Fruit fly (Drosophila melanogaster) whole organism, embryonic: ENCODE results near the gene CG32259.

Experiments
- Atf-2 ChIP-seq: fragments of 200-800 bp; sonication (Bioruptor generic); optimal IDR thresholded peaks from 2 replicates; lab custom pipeline; 2016; ENCODE audit warnings: missing biosample characterization, missing genetic modification characterization
- Blimp-1 ChIP-seq: fragments of 200-800 bp; sonication (Bioruptor generic); optimal IDR thresholded peaks from 3 replicates; lab custom pipeline; 2018; ENCODE audit warnings: missing biosample characterization, missing genetic modification characterization, mild to moderate bottlenecking, moderate library complexity, missing genetic modification reagents
- CG10431 ChIP-seq: fragments of 200-800 bp; sonication (Bioruptor generic); optimal IDR thresholded peaks from 3 replicates; lab custom pipeline; 2018; ENCODE audit warnings: missing biosample characterization, mild to moderate bottlenecking, missing genetic modification characterization
- CG13424 ChIP-seq: fragments of 200-800 bp; sonication (Bioruptor generic); optimal IDR thresholded peaks from 2 replicates; lab custom pipeline; 2019; ENCODE audit warnings: missing biosample characterization, mild to moderate bottlenecking, missing genetic modification characterization, moderate library complexity
- CG15269 ChIP-seq: fragments of 200-800 bp; sonication (Bioruptor generic); optimal IDR thresholded peaks from 2 replicates; lab custom pipeline; 2018; ENCODE audit warnings: missing biosample characterization, mild to moderate bottlenecking, missing genetic modification characterization, moderate library complexity
- CG17186 ChIP-seq: fragments of 200-800 bp; sonication (Bioruptor generic); optimal IDR thresholded peaks from 3 replicates; lab custom pipeline; 2017; ENCODE audit warnings: missing biosample characterization, missing genetic modification reagents, missing genetic modification characterization
- CG2202 ChIP-seq: fragments of 200-800 bp; sonication (Bioruptor generic); optimal IDR thresholded peaks from 2 replicates; lab custom pipeline; 2018; ENCODE audit warnings: missing biosample characterization, mild to moderate bottlenecking, missing genetic modification characterization
- CG31441 ChIP-seq: fragments of 200-800 bp; sonication (Bioruptor generic); IDR thresholded peaks from 2 replicates; pipeline ENCODE4 v1.3.6; 2022; ENCODE audit warnings: missing biosample characterization, missing genetic modification characterization
- CG4617 ChIP-seq: fragments of 200-800 bp; sonication (Bioruptor generic); optimal IDR thresholded peaks from 3 replicates; lab custom pipeline; 2016; ENCODE audit warnings: missing biosample characterization, missing genetic modification characterization, borderline replicate concordance
- CG7928 ChIP-seq: fragments of 200-800 bp; sonication (Bioruptor generic); optimal IDR thresholded peaks from 2 replicates; lab custom pipeline; 2017; ENCODE audit warnings: missing biosample characterization, mild to moderate bottlenecking, missing genetic modification characterization
- CG9609 ChIP-seq: fragments of 200-800 bp; sonication (Bioruptor generic); optimal IDR thresholded peaks from 3 replicates; lab custom pipeline; 2016; ENCODE audit warnings: missing biosample characterization, missing genetic modification characterization
- CG9727 ChIP-seq: fragments of 200-800 bp; sonication (Bioruptor generic); optimal IDR thresholded peaks from 3 replicates; lab custom pipeline; 2017; ENCODE audit warnings: missing biosample characterization, mild to moderate bottlenecking, missing genetic modification characterization
- CoRest ChIP-seq: fragments of 200-800 bp; sonication (Bioruptor generic); optimal IDR thresholded peaks from 3 replicates; lab custom pipeline; 2018; ENCODE audit warnings: missing biosample characterization, mild to moderate bottlenecking, missing genetic modification characterization, moderate library complexity
- D19B ChIP-seq: fragments of 200-800 bp; sonication (Bioruptor generic); optimal IDR thresholded peaks from 2 replicates; lab custom pipeline; 2017; ENCODE audit warnings: missing biosample characterization, mild to moderate bottlenecking, missing genetic modification characterization
- Drgx ChIP-seq: fragments of 200-800 bp; sonication (Bioruptor generic); IDR thresholded peaks from 2 replicates; pipeline ENCODE4 v1.3.6; 2022; ENCODE audit warnings: missing biosample characterization, missing genetic modification characterization
- Fer2 ChIP-seq: fragments of 200-800 bp; sonication (Bioruptor generic); optimal IDR thresholded peaks from 2 replicates; lab custom pipeline; 2018; ENCODE audit warnings: missing biosample characterization, mild to moderate bottlenecking, missing genetic modification characterization, moderate library complexity
- HLH3B ChIP-seq: fragments of 200-800 bp; sonication (Bioruptor generic); IDR thresholded peaks from 2 replicates; pipeline ENCODE4 v1.3.6; 2022; ENCODE audit warnings: missing biosample characterization, missing genetic modification characterization
- Nf-YA ChIP-seq: fragments of 200-800 bp; sonication (Bioruptor generic); IDR thresholded peaks from 2 replicates; pipeline ENCODE4 v1.3.6; 2022; ENCODE audit warnings: missing biosample characterization, missing genetic modification characterization
- Rfx ChIP-seq: fragments of 200-800 bp; sonication (Bioruptor generic); IDR thresholded peaks from 2 replicates; pipeline ENCODE4 v1.3.6; 2022; ENCODE audit warnings: missing biosample characterization, missing genetic modification characterization
- Sox102F ChIP-seq: fragments of 200-800 bp; sonication (Bioruptor generic); optimal IDR thresholded peaks from 2 replicates; lab custom pipeline; 2018; ENCODE audit warnings: missing biosample characterization, mild to moderate bottlenecking, missing genetic modification characterization, moderate library complexity
- Xbp1 ChIP-seq: fragments of 200-800 bp; sonication (Bioruptor generic); optimal IDR thresholded peaks from 3 replicates; lab custom pipeline; 2016; ENCODE audit warnings: missing biosample characterization, mild to moderate bottlenecking, missing genetic modification characterization
- Xrp1 ChIP-seq: fragments of 200-800 bp; sonication (Bioruptor generic); IDR thresholded peaks from 2 replicates; pipeline ENCODE4 v1.3.6; 2022; ENCODE audit warnings: missing biosample characterization, missing genetic modification characterization
- ap ChIP-seq: fragments of 200-800 bp; sonication (Bioruptor generic); IDR thresholded peaks from 2 replicates; pipeline ENCODE4 v1.3.6; 2022; ENCODE audit warnings: missing biosample characterization, missing genetic modification characterization
- bbx ChIP-seq: fragments of 200-800 bp; sonication (Bioruptor generic); IDR thresholded peaks from 2 replicates; pipeline ENCODE4 v1.3.6; 2022; ENCODE audit warnings: missing biosample characterization, missing genetic modification characterization; ENCODE audit not compliant: partially characterized antibody
- btn ChIP-seq: fragments of 200-800 bp; sonication (Bioruptor generic); optimal IDR thresholded peaks from 2 replicates; lab custom pipeline; 2016; ENCODE audit warnings: missing biosample characterization, missing genetic modification characterization
- caup ChIP-seq: fragments of 200-800 bp; sonication (Bioruptor generic); optimal IDR thresholded peaks from 3 replicates; lab custom pipeline; 2017; ENCODE audit warnings: missing biosample characterization, mild to moderate bottlenecking, missing genetic modification characterization, moderate library complexity; ENCODE audit not compliant: severe bottlenecking
- chif ChIP-seq, 2 experiments: fragments of 200-800 bp; sonication (Bioruptor generic); optimal IDR thresholded peaks; 3 replicates each; lab custom pipeline; 2016; ENCODE audit warnings: missing biosample characterization in 2 of 2, missing genetic modification characterization in 2 of 2
- crp ChIP-seq, 2 experiments: fragments of 200-800 bp; sonication (Bioruptor generic); optimal IDR thresholded peaks; 2 replicates in 1 of 2; 3 replicates in 1 of 2; lab custom pipeline; 2017; ENCODE audit warnings: missing biosample characterization in 2 of 2, missing genetic modification characterization in 2 of 2, mild to moderate bottlenecking in 1 of 2, moderate library complexity in 1 of 2
- dmrt99B ChIP-seq: fragments of 200-800 bp; sonication (Bioruptor generic); optimal IDR thresholded peaks from 2 replicates; lab custom pipeline; 2018; ENCODE audit warnings: missing biosample characterization, mild to moderate bottlenecking, missing genetic modification characterization, moderate library complexity
- grau ChIP-seq: fragments of 200-800 bp; optimal IDR thresholded peaks from 3 replicates; lab custom pipeline; 2019; ENCODE audit warnings: missing biosample characterization, mild to moderate bottlenecking, missing genetic modification characterization, moderate library complexity
- gsb-n ChIP-seq: fragments of 200-800 bp; sonication (Bioruptor generic); optimal IDR thresholded peaks from 3 replicates; lab custom pipeline; 2018; ENCODE audit warnings: missing biosample characterization, mild to moderate bottlenecking, missing genetic modification characterization
- nmo ChIP-seq: fragments of 200-800 bp; sonication (Bioruptor generic); optimal IDR thresholded peaks from 2 replicates; lab custom pipeline; 2018; ENCODE audit warnings: missing biosample characterization, mild to moderate bottlenecking, missing genetic modification characterization, moderate library complexity
- p53 ChIP-seq: fragments of 200-800 bp; sonication (Bioruptor generic); optimal IDR thresholded peaks from 2 replicates; lab custom pipeline; 2016; ENCODE audit warnings: missing biosample characterization, missing genetic modification characterization
- phol ChIP-seq: fragments of 200-800 bp; sonication (Bioruptor generic); optimal IDR thresholded peaks from 3 replicates; lab custom pipeline; 2018; ENCODE audit warnings: missing biosample characterization, mild to moderate bottlenecking, missing genetic modification characterization, moderate library complexity
- pum ChIP-seq: fragments of 200-800 bp; sonication (Bioruptor generic); optimal IDR thresholded peaks from 2 replicates; lab custom pipeline; 2016; ENCODE audit warnings: missing biosample characterization, missing genetic modification characterization
- row ChIP-seq: fragments of 200-800 bp; sonication (Bioruptor generic); IDR thresholded peaks from 3 replicates; pipeline ENCODE4 v1.3.6; 2022; ENCODE audit warnings: missing biosample characterization, missing genetic modification characterization
- twi ChIP-seq: fragments of 200-800 bp; optimal IDR thresholded peaks from 2 replicates; lab custom pipeline; 2019; ENCODE audit warnings: missing biosample characterization, mild to moderate bottlenecking, missing genetic modification characterization, moderate library complexity
- unpg ChIP-seq: fragments of 200-800 bp; sonication (Bioruptor generic); optimal IDR thresholded peaks from 3 replicates; lab custom pipeline; 2018; ENCODE audit warnings: missing biosample characterization, mild to moderate bottlenecking, missing genetic modification characterization, moderate library complexity
- yki ChIP-seq: fragments of >200 bp; optimal IDR thresholded peaks from 3 replicates; lab custom pipeline; 2018

CG32259 gene

DNA sequence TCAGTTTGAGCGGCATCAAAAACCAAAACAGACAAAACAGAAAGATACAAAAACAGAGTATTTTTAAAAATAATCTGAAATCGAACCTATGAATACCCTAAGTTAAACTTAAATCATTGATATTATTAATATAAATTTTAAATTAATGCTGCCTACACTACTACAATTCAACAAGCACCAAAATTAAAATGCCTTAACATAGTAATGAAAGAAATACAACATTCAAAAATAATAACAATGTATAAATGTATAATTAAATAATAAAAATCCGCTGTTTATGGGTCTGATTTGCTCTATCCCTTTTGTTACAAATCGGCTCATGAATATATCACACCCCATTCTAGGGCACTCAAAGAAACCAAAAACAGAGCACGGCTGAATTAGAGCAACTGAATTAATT lies 20.1 kb upstream of the CG32259 start (continued):
- TF ChIP-seq CG13424 (tag; lab: Kevin White, UChicago) (peak; percentile 11), yki (no peak), Sox102F (GFP tag; lab: Kevin White, UChicago) (peak; percentile 48), D19B (GFP tag; lab: Kevin White, UChicago) (peak; percentile 13), Xrp1 (GFP tag; lab: Robert Waterston, UW) (peak; percentile 34; the same call in 1 of the 2 replicates), CG9609 (GFP tag; lab: Kevin White, UChicago) (no peak), grau (tag; lab: Kevin White, UChicago) (peak; percentile 25), Drgx (GFP tag; lab: Robert Waterston, UW) (no peak), row (peak; percentile 65), bbx (GFP tag; lab: Robert Waterston, UW) (no peak), CG9727 (no peak), CG17186 (GFP tag; lab: Kevin White, UChicago) (no peak), CG10431 (GFP tag; lab: Kevin White, UChicago) (no peak), CoRest (peak; percentile 18), Blimp-1 (GFP tag; lab: Kevin White, UChicago) (peak; percentile 14), CG2202 (tag; lab: Kevin White, UChicago) (no peak), twi (tag; lab: Kevin White, UChicago) (no peak), Fer2 (no peak), ap (GFP tag; lab: Robert Waterston, UW) (no peak), CG7928 (GFP tag; lab: Kevin White, UChicago) (no peak), Xbp1 (GFP tag; lab: Kevin White, UChicago) (peak; percentile 6), nmo (GFP tag; lab: Kevin White, UChicago) (peak; percentile 24), phol (peak; percentile 2), btn (GFP tag; lab: Kevin White, UChicago) (no peak), CG15269 (tag; lab: Kevin White, UChicago) (peak; percentile 46), CG31441 (peak; percentile 42; the same call in 1 of the 2 replicates), gsb-n (tag; lab: Kevin White, UChicago) (no peak), pum (GFP tag; lab: Kevin White, UChicago) (no peak), dmrt99B (tag; lab: Kevin White, UChicago) (peak; percentile 51), Rfx (GFP tag; lab: Robert Waterston, UW) (0 out of 2 replicates have a peak, but pooled peaks have one; percentile 13), crp (GFP tag; optimal IDR thresholded peaks at IDR 0.05; lab: Kevin White, UChicago) (no peak)

DNA sequence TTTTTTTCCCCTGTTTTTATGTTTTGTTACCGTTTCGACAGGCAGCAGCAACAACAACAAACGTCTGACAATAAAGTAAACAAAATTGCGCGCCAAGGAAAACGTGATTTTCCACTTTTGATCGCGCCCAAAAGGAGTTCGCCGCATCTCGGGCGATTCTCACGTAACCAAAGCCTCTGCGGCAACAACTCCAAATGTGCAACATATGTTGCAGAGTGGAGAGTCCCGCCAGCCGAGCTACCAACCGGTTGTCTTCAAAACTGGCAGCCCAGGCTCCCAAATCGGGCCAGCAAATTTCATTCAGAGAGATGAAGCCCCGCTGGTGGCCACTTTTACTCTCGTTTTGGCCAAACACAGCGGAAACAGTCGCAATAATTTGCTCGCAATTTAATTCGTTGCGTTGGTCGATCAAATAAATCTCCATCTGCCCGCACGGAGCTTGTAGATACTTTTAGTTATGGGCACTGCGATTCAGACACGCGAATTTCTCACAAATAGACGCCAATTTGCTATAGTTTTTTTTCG lies 13.7 kb upstream of the CG32259 start:
- no peak for TF ChIP-seq p53 (GFP tag; lab: Kevin White, UChicago)
- TF ChIP-seq unpg (GFP tag; lab: Kevin White, UChicago), result no peak
- TF ChIP-seq CG4617 (GFP tag; lab: Kevin White, UChicago), result no peak
- TF ChIP-seq Nf-YA (GFP tag; lab: Robert Waterston, UW), result no peak
- TF ChIP-seq caup (GFP tag; lab: Kevin White, UChicago), result no peak
- no peak for TF ChIP-seq chif (GFP tag; optimal IDR thresholded peaks at IDR 0.05; lab: Kevin White, UChicago)
- no peak for TF ChIP-seq HLH3B (GFP tag; lab: Robert Waterston, UW)
- no peak for TF ChIP-seq Atf-2 (GFP tag; lab: Kevin White, UChicago)
- TF ChIP-seq, all 482 proteins: peak for 0
